Worm (Caenorhabditis elegans) whole organism, young adult: ENCODE measurements around the gene swt-5.

Source experiments
- ama-1 ChIP-seq, 3 experiments: fragments of 150-350 bp in 1 of 3; sonication (generic microtip) in 2 of 3; optimal IDR thresholded peaks; 2 replicates each; lab custom pipeline; 2014 to 2018; ENCODE audit warnings: missing biosample characterization in 2 of 3, missing genetic modification characterization in 2 of 3, missing genetic modification reagents in 2 of 3
- cebp-2 ChIP-seq: fragments of 200-800 bp; sonication (Bioruptor generic); IDR thresholded peaks from 2 replicates; pipeline ENCODE4 v1.3.6; 2022; ENCODE audit warnings: missing genetic modification characterization, missing compliant biosample characterization
- dpl-1 ChIP-seq: fragments of 150-350 bp; optimal IDR thresholded peaks from 2 replicates; lab custom pipeline; 2014; ENCODE audit warnings: missing biosample characterization, missing genetic modification reagents, missing genetic modification characterization
- egl-44 ChIP-seq: fragments of 200-800 bp; sonication (Bioruptor generic); IDR thresholded peaks from 2 replicates; pipeline ENCODE4 v1.3.6; 2022; ENCODE audit warnings: missing genetic modification reagents, missing genetic modification characterization, missing compliant biosample characterization
- ets-4 ChIP-seq: fragments of 200-800 bp; sonication (Bioruptor generic); optimal IDR thresholded peaks from 2 replicates; lab custom pipeline; 2018; ENCODE audit warnings: mild to moderate bottlenecking, missing genetic modification characterization, missing compliant biosample characterization
- nhr-120 ChIP-seq: fragments of 200-800 bp; sonication (Bioruptor generic); IDR thresholded peaks from 2 replicates; pipeline ENCODE4 v1.3.6; 2022; ENCODE audit warnings: missing genetic modification characterization, missing compliant biosample characterization
- snpc-1.3 ChIP-seq: sonication (generic microtip); optimal IDR thresholded peaks from 2 replicates; lab custom pipeline; 2017; ENCODE audit warnings: missing genetic modification characterization, mild to moderate bottlenecking, missing compliant biosample characterization, antibody characterized with exemption, moderate library complexity, missing genotype, missing genetic modification reagents; ENCODE audit not compliant: insufficient read depth
- sptf-2 ChIP-seq: fragments of 200-800 bp; sonication (Bioruptor generic); optimal IDR thresholded peaks from 2 replicates; lab custom pipeline; 2018; ENCODE audit warnings: mild to moderate bottlenecking, missing genetic modification characterization, missing compliant biosample characterization
- unc-130 ChIP-seq: sonication (generic microtip); optimal IDR thresholded peaks from 2 replicates; lab custom pipeline; 2016; ENCODE audit warnings: missing genetic modification reagents, missing genetic modification characterization, missing compliant biosample characterization
- unc-62 ChIP-seq: fragments of 150-350 bp; optimal IDR thresholded peaks from 2 replicates; lab custom pipeline; 2014; ENCODE audit warnings: missing biosample characterization, missing genetic modification reagents, missing genetic modification characterization
- zim-3 ChIP-seq: sonication (generic microtip); optimal IDR thresholded peaks from 2 replicates; lab custom pipeline; 2017; ENCODE audit warnings: mild to moderate bottlenecking, missing genetic modification characterization, moderate library complexity, missing compliant biosample characterization

ce11 chrV:9453933-9454332 lies 47.3 kb upstream of the swt-5 start:
- TF ChIP-seq dpl-1 (GFP tag; lab: Kevin White, UChicago) (no peak), ets-4 (GFP tag; lab: Kevin White, UChicago) (no peak), unc-62 (GFP tag; lab: Kevin White, UChicago) (no peak), unc-130 (GFP tag; lab: Kevin White, UChicago) (no peak), snpc-1.3 (tag; lab: Kevin White, UChicago) (no peak), nhr-120 (GFP tag; lab: Robert Waterston, UW) (no peak), ama-1 (optimal IDR thresholded peaks at IDR 0.05; lab: Kevin White, UChicago) (no peak), ama-1 (GFP tag; optimal IDR thresholded peaks at IDR 0.05; lab: Kevin White, UChicago) (no peak), egl-44 (no peak), zim-3 (tag; lab: Kevin White, UChicago) (no peak), cebp-2 (GFP tag; lab: Robert Waterston, UW) (no peak), sptf-2 (GFP tag; lab: Kevin White, UChicago) (no peak)
